Worm (Caenorhabditis elegans) whole organism, late embryonic: ENCODE data around the gene C04A11.5.

Experiments used
- C08G9.2 ChIP-seq: sonication (generic microtip); optimal IDR thresholded peaks from 2 replicates; lab custom pipeline; 2016; ENCODE audit warnings: mild to moderate bottlenecking, missing genetic modification characterization, moderate library complexity, missing compliant biosample characterization
- F13H6.1 ChIP-seq: sonication (generic microtip); optimal IDR thresholded peaks from 2 replicates; lab custom pipeline; 2016; ENCODE audit warnings: missing genetic modification characterization, missing compliant biosample characterization
- K02D7.2 ChIP-seq: sonication (generic microtip); optimal IDR thresholded peaks from 2 replicates; lab custom pipeline; 2017; ENCODE audit warnings: mild to moderate bottlenecking, missing genetic modification characterization, missing compliant biosample characterization
- K09A11.1 ChIP-seq: sonication (generic microtip); optimal IDR thresholded peaks from 2 replicates; lab custom pipeline; 2017; ENCODE audit warnings: antibody characterized with exemption, mild to moderate bottlenecking, missing genetic modification characterization, missing compliant biosample characterization; ENCODE audit not compliant: insufficient read depth
- T23F11.4 ChIP-seq: fragments of 200-800 bp; sonication (Bioruptor generic); optimal IDR thresholded peaks from 2 replicates; lab custom pipeline; 2018; ENCODE audit warnings: mild to moderate bottlenecking, missing genetic modification characterization, missing compliant biosample characterization
- ahr-1 ChIP-seq: sonication (generic microtip); optimal IDR thresholded peaks from 2 replicates; lab custom pipeline; 2016; ENCODE audit warnings: missing genetic modification characterization, missing compliant biosample characterization
- ceh-2 ChIP-seq: sonication (generic microtip); optimal IDR thresholded peaks from 2 replicates; lab custom pipeline; 2016; ENCODE audit warnings: missing genotype, missing genetic modification characterization, missing compliant biosample characterization
- ceh-22 ChIP-seq: sonication (generic microtip); optimal IDR thresholded peaks from 2 replicates; lab custom pipeline; 2017; ENCODE audit warnings: missing biosample characterization, missing genetic modification characterization
- ceh-24 ChIP-seq: sonication (generic microtip); optimal IDR thresholded peaks from 2 replicates; lab custom pipeline; 2016; ENCODE audit warnings: mild to moderate bottlenecking, missing genetic modification characterization, missing compliant biosample characterization
- ceh-30 ChIP-seq: fragments of 150-350 bp; optimal IDR thresholded peaks from 2 replicates; lab custom pipeline; 2014; ENCODE audit warnings: missing biosample characterization, missing genetic modification characterization
- ceh-48 ChIP-seq: sonication (generic microtip); optimal IDR thresholded peaks from 2 replicates; lab custom pipeline; 2016; ENCODE audit warnings: missing genetic modification characterization, inconsistent platforms, missing compliant biosample characterization
- dmd-4 ChIP-seq: sonication (generic microtip); optimal IDR thresholded peaks from 2 replicates; lab custom pipeline; 2016; ENCODE audit warnings: borderline replicate concordance, missing genetic modification characterization, missing compliant biosample characterization
- dve-1 ChIP-seq: sonication (generic microtip); optimal IDR thresholded peaks from 2 replicates; lab custom pipeline; 2017; ENCODE audit warnings: antibody characterized with exemption, mild to moderate bottlenecking, missing genetic modification characterization, missing compliant biosample characterization
- eyg-1 ChIP-seq: sonication (generic microtip); optimal IDR thresholded peaks from 2 replicates; lab custom pipeline; 2016; ENCODE audit warnings: missing genotype, missing genetic modification characterization, missing compliant biosample characterization
- fkh-10 ChIP-seq: fragments of 150-350 bp; optimal IDR thresholded peaks from 2 replicates; lab custom pipeline; 2014; ENCODE audit warnings: missing biosample characterization, missing genetic modification reagents, missing genetic modification characterization
- hlh-13 ChIP-seq: fragments of 200-800 bp; sonication (Bioruptor generic); optimal IDR thresholded peaks from 2 replicates; lab custom pipeline; 2018; ENCODE audit warnings: mild to moderate bottlenecking, missing genetic modification characterization, missing compliant biosample characterization
- hlh-6 ChIP-seq: sonication (generic microtip); optimal IDR thresholded peaks from 2 replicates; lab custom pipeline; 2016; ENCODE audit warnings: missing genotype, missing genetic modification characterization, missing compliant biosample characterization
- lim-6 ChIP-seq: sonication (generic microtip); optimal IDR thresholded peaks from 2 replicates; lab custom pipeline; 2016; ENCODE audit warnings: missing genetic modification characterization, missing compliant biosample characterization
- mec-3 ChIP-seq: sonication (generic microtip); optimal IDR thresholded peaks from 2 replicates; lab custom pipeline; 2016; ENCODE audit warnings: borderline replicate concordance, missing genetic modification characterization, missing compliant biosample characterization
- nhr-232 ChIP-seq: sonication (generic microtip); optimal IDR thresholded peaks from 2 replicates; lab custom pipeline; 2016; ENCODE audit warnings: missing genetic modification characterization, missing compliant biosample characterization
- npax-4 ChIP-seq: sonication (generic microtip); optimal IDR thresholded peaks from 2 replicates; lab custom pipeline; 2016; ENCODE audit warnings: missing genetic modification characterization, missing compliant biosample characterization
- odd-2 ChIP-seq: sonication (generic microtip); optimal IDR thresholded peaks from 2 replicates; lab custom pipeline; 2017; ENCODE audit warnings: antibody characterized with exemption, mild to moderate bottlenecking, missing genetic modification characterization, missing compliant biosample characterization
- pat-9 ChIP-seq: fragments of 200-800 bp; sonication (Bioruptor generic); optimal IDR thresholded peaks from 2 replicates; lab custom pipeline; 2018; ENCODE audit warnings: mild to moderate bottlenecking, missing genetic modification characterization, moderate library complexity, missing compliant biosample characterization
- pax-1 ChIP-seq: fragments of 150-350 bp; optimal IDR thresholded peaks from 2 replicates; lab custom pipeline; 2014; ENCODE audit warnings: missing biosample characterization, missing genetic modification characterization
- pha-2 ChIP-seq: sonication (generic microtip); optimal IDR thresholded peaks from 2 replicates; lab custom pipeline; 2017; ENCODE audit warnings: mild to moderate bottlenecking, missing genetic modification characterization, missing compliant biosample characterization
- ref-2 ChIP-seq: sonication (generic microtip); optimal IDR thresholded peaks from 2 replicates; lab custom pipeline; 2016; ENCODE audit warnings: missing genetic modification characterization, missing compliant biosample characterization
- sox-2 ChIP-seq: fragments of 200-800 bp; sonication (Bioruptor generic); IDR thresholded peaks from 2 replicates; pipeline ENCODE4 v1.3.6; 2022; ENCODE audit warnings: missing genetic modification reagents, missing genetic modification characterization, missing compliant biosample characterization
- sox-4 ChIP-seq: sonication (generic microtip); optimal IDR thresholded peaks from 2 replicates; lab custom pipeline; 2017; ENCODE audit warnings: mild to moderate bottlenecking, missing genetic modification characterization, inconsistent platforms, missing compliant biosample characterization
- tbx-2 ChIP-seq: sonication (generic microtip); optimal IDR thresholded peaks from 2 replicates; lab custom pipeline; 2016; ENCODE audit warnings: missing genetic modification characterization, missing compliant biosample characterization
- ttx-3 ChIP-seq: sonication (generic microtip); optimal IDR thresholded peaks from 2 replicates; lab custom pipeline; 2016; ENCODE audit warnings: missing genetic modification reagents, missing genetic modification characterization, missing compliant biosample characterization

C04A11.5 gene

DNA sequence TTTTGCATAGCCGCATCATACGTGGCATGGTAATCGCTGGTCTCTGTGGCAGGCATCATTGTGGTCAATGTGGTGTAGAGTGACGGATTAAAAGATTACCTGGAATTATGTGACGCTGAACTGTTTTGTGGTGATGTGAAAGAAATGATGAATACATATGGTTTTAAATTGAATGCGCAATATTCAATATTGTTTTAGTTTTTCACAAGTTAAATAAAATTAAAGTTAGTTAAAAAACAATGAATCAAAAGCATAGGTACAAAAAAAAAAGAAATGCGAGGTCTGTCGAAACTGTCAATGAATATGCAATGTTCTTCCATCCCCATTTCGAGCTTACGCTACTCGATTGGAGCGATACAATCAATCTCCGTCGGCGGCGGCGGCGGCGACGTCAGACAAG lies 47.5 kb downstream of the C04A11.5 start, which contains the start of gene K02D3.2:
Gene K02D3.2, minus strand, starts transcription at position 101 of the 400 bp plus-strand sequence.
- TF ChIP-seq dmd-4, result no peak
- TF ChIP-seq eyg-1 (tag; lab: Kevin White, UChicago), result no peak
- no peak for TF ChIP-seq dve-1 (tag; lab: Kevin White, UChicago)
- TF ChIP-seq ref-2 (tag; lab: Kevin White, UChicago), result no peak
- no peak for TF ChIP-seq tbx-2 (tag; lab: Kevin White, UChicago)
- no peak for TF ChIP-seq fkh-10
- no peak for TF ChIP-seq hlh-6 (tag; lab: Kevin White, UChicago)
- TF ChIP-seq ceh-2, result no peak
- no peak for TF ChIP-seq hlh-13 (GFP tag; lab: Kevin White, UChicago)
- TF ChIP-seq T23F11.4 (GFP tag; lab: Kevin White, UChicago), result no peak
- TF ChIP-seq ttx-3 (tag; lab: Kevin White, UChicago), result no peak
- TF ChIP-seq ahr-1, result no peak
- no peak for TF ChIP-seq odd-2 (tag; lab: Kevin White, UChicago)
- TF ChIP-seq, all 69 proteins: peak for 0

DNA sequence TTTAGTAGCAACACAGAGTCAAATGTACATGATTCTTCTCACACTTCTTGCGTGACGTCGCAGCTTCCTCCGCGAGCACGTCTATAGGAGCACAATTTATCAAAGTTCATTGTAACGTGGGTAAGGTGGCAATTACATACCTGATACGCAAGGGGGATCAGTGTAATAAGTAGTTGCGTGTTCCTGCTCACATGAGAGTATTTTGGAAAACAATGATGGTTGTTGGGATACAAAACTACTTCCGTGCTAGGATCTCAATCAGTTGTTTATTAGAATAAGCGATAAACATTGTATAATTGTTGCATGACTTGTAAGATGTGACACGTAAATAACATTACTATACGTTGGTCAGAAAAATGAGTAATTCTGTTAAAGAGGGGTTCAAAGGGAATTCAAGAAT lies 48.6 kb downstream of the C04A11.5 start:
- TF ChIP-seq F13H6.1 (no peak), K09A11.1 (tag; lab: Kevin White, UChicago) (no peak), ceh-2 (no peak), tbx-2 (tag; lab: Kevin White, UChicago) (no peak), nhr-232 (tag; lab: Kevin White, UChicago) (no peak), ceh-22 (tag; lab: Kevin White, UChicago) (no peak), npax-4 (tag; lab: Kevin White, UChicago) (no peak), pat-9 (tag; lab: Kevin White, UChicago) (no peak), pax-1 (no peak), ceh-30 (tag; lab: Kevin White, UChicago) (no peak), mec-3 (tag; lab: Kevin White, UChicago) (no peak), sox-4 (no peak)

DNA sequence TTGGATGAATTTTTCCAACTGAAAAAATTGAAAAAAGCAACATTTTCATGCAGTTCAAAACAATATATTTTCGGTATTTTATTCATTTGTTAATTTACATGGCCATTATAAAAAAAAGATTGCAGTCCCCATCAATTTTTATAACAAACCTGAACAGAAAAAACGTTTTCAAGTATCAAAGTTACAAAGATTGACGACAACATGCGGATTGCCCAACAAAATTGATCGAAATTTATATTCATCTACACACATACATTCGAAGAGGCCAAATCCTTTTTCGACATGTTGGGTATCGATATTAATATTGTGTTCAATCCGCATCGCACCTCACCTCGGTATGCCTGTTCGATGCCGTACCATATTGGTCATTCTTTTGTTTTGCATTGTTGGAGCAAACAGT lies 49.5 kb downstream of the C04A11.5 start, which contains the start of gene K11E4.1:
Gene K11E4.1, plus strand, starts transcription at position 301 of the 400 bp plus-strand sequence.
- TF ChIP-seq lim-6, result no peak
- no peak for TF ChIP-seq C08G9.2 (tag; lab: Kevin White, UChicago)
- no peak for TF ChIP-seq K02D7.2 (tag; lab: Kevin White, UChicago)
- no peak for TF ChIP-seq mec-3 (tag; lab: Kevin White, UChicago)
- no peak for TF ChIP-seq sox-2 (GFP tag; lab: Robert Waterston, UW)

DNA sequence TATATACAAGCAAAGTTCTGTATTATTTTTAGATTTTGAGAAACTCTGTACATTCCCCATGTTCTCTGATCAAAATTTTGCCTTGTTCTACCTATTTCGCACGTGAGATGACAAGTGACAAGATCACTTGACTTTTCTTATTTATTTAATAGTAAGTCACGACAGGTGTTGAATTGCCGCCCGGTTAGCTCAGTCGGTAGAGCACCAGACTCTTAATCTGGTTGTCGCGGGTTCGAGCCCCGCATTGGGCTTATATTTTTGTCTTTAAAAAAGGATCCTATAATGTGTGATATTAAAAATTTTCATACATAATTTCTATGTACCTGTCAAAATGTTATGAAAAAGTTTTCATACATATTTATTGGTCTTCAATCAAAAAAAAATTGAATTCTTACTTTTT lies 50.3 kb downstream of the C04A11.5 start:
- TF ChIP-seq pha-2 (tag; lab: Kevin White, UChicago) (no peak), ceh-48 (tag; lab: Kevin White, UChicago) (no peak), hlh-6 (tag; lab: Kevin White, UChicago) (no peak), ceh-24 (tag; lab: Kevin White, UChicago) (no peak)
